Fruit fly (Drosophila melanogaster) whole organism, embryonic: Measurements from ENCODE around the gene CG9444.

Experiments used
- CG10543 ChIP-seq: fragments of 200-800 bp; sonication (Bioruptor generic); optimal IDR thresholded peaks from 3 replicates; lab custom pipeline; 2017; ENCODE audit warnings: missing biosample characterization, mild to moderate bottlenecking, missing genetic modification characterization, moderate library complexity
- CG10565 ChIP-seq: fragments of 200-800 bp; sonication (Bioruptor generic); optimal IDR thresholded peaks from 3 replicates; lab custom pipeline; 2016; ENCODE audit warnings: missing biosample characterization, mild to moderate bottlenecking, missing genetic modification characterization
- CG12942 ChIP-seq: fragments of 200-800 bp; sonication (Bioruptor generic); optimal IDR thresholded peaks from 3 replicates; lab custom pipeline; 2016; ENCODE audit warnings: missing biosample characterization, missing genetic modification characterization
- CG14667 ChIP-seq: fragments of 200-800 bp; sonication (Bioruptor generic); IDR thresholded peaks from 2 replicates; pipeline ENCODE4 v1.3.6; 2022; ENCODE audit warnings: missing biosample characterization, missing genetic modification characterization
- CG14965 ChIP-seq: fragments of 200-800 bp; sonication (Bioruptor generic); optimal IDR thresholded peaks from 2 replicates; lab custom pipeline; 2016; ENCODE audit warnings: missing biosample characterization, missing genetic modification characterization, borderline replicate concordance
- CG17612 ChIP-seq: fragments of 200-800 bp; sonication (Bioruptor generic); IDR thresholded peaks from 2 replicates; pipeline ENCODE4 v1.3.6; 2022; ENCODE audit warnings: missing biosample characterization, missing genetic modification characterization
- CG4282 ChIP-seq: fragments of 200-800 bp; sonication (Bioruptor generic); optimal IDR thresholded peaks from 2 replicates; lab custom pipeline; 2016; ENCODE audit warnings: missing biosample characterization, missing genetic modification characterization
- CG7372 ChIP-seq: fragments of 200-800 bp; sonication (Bioruptor generic); IDR thresholded peaks from 2 replicates; pipeline ENCODE4 v1.3.6; 2022; ENCODE audit warnings: missing biosample characterization, missing genetic modification characterization
- CG7786 ChIP-seq: fragments of 200-800 bp; sonication (Bioruptor generic); optimal IDR thresholded peaks from 2 replicates; lab custom pipeline; 2016; ENCODE audit warnings: missing biosample characterization, missing genetic modification characterization
- CG8478 ChIP-seq: fragments of >200 bp; optimal IDR thresholded peaks from 2 replicates; lab custom pipeline; 2018
- CG9876 ChIP-seq: fragments of 200-800 bp; sonication (Bioruptor generic); optimal IDR thresholded peaks from 2 replicates; lab custom pipeline; 2016; ENCODE audit warnings: missing biosample characterization, missing genetic modification characterization
- CoRest ChIP-seq: fragments of 200-800 bp; sonication (Bioruptor generic); optimal IDR thresholded peaks from 3 replicates; lab custom pipeline; 2018; ENCODE audit warnings: missing biosample characterization, mild to moderate bottlenecking, missing genetic modification characterization, moderate library complexity
- D19B ChIP-seq: fragments of 200-800 bp; sonication (Bioruptor generic); optimal IDR thresholded peaks from 2 replicates; lab custom pipeline; 2017; ENCODE audit warnings: missing biosample characterization, mild to moderate bottlenecking, missing genetic modification characterization
- Dll ChIP-seq: fragments of 200-800 bp; sonication (Bioruptor generic); IDR thresholded peaks from 4 replicates; pipeline ENCODE4 v1.3.6; 2022; ENCODE audit warnings: missing biosample characterization, missing genetic modification characterization; ENCODE audit not compliant: partially characterized antibody
- Fer1 ChIP-seq: fragments of 200-800 bp; sonication (Bioruptor generic); optimal IDR thresholded peaks from 2 replicates; lab custom pipeline; 2017; ENCODE audit warnings: missing biosample characterization, mild to moderate bottlenecking, missing genetic modification characterization
- HLH4C ChIP-seq: fragments of 200-800 bp; sonication (Bioruptor generic); IDR thresholded peaks from 3 replicates; pipeline ENCODE4 v1.3.6; 2022; ENCODE audit warnings: missing biosample characterization, missing genetic modification characterization; ENCODE audit not compliant: partially characterized antibody
- Hmx ChIP-seq: fragments of 200-800 bp; sonication (Bioruptor generic); optimal IDR thresholded peaks from 2 replicates; lab custom pipeline; 2016; ENCODE audit warnings: missing biosample characterization, missing genetic modification characterization
- MBD-R2 ChIP-seq: fragments of 200-800 bp; sonication (Bioruptor generic); IDR thresholded peaks from 2 replicates; pipeline ENCODE4 v1.3.6; 2022; ENCODE audit warnings: missing biosample characterization, missing genetic modification characterization
- Med ChIP-seq: fragments of 200-800 bp; sonication (Bioruptor generic); peaks from one replicate; lab custom pipeline; 2016; ENCODE audit warnings: missing biosample characterization, missing genetic modification characterization, mild to moderate bottlenecking, inconsistent platforms, moderate library complexity
- Mrtf ChIP-seq: fragments of 200-800 bp; sonication (Bioruptor generic); IDR thresholded peaks from 3 replicates; pipeline ENCODE4 v1.3.6; 2022; ENCODE audit warnings: missing biosample characterization, missing genetic modification characterization
- Oaz ChIP-seq: fragments of 200-800 bp; sonication (Bioruptor generic); IDR thresholded peaks from 2 replicates; pipeline ENCODE4 v1.3.6; 2022; ENCODE audit warnings: missing biosample characterization, missing genetic modification characterization
- Optix ChIP-seq: fragments of 200-800 bp; sonication (Bioruptor generic); IDR thresholded peaks from 3 replicates; pipeline ENCODE4 v1.3.6; 2022; ENCODE audit warnings: missing biosample characterization, missing genetic modification characterization
- Sin3A ChIP-seq: fragments of >200 bp; optimal IDR thresholded peaks from 2 replicates; lab custom pipeline; 2018
- Stat92E ChIP-seq, 3 experiments: fragments of >200 bp in 2 of 3; fragments of 200-800 bp in 1 of 3; sonication (Bioruptor generic) in 1 of 3; optimal IDR thresholded peaks; 2 replicates each; lab custom pipeline; 2017 to 2019; ENCODE audit warnings: missing biosample characterization in 3 of 3, missing genetic modification characterization in 3 of 3, mild to moderate bottlenecking in 1 of 3, moderate library complexity in 1 of 3
- TFAM ChIP-seq: fragments of 200-800 bp; sonication (Bioruptor generic); optimal IDR thresholded peaks from 2 replicates; lab custom pipeline; 2017; ENCODE audit warnings: missing biosample characterization, missing genetic modification characterization, inconsistent platforms
- Vsx1 ChIP-seq: fragments of 200-800 bp; sonication (Bioruptor generic); optimal IDR thresholded peaks from 2 replicates; lab custom pipeline; 2017; ENCODE audit warnings: missing biosample characterization, mild to moderate bottlenecking, missing genetic modification characterization, missing genetic modification reagents
- YL-1 ChIP-seq: fragments of 200-800 bp; sonication (Bioruptor generic); optimal IDR thresholded peaks from 3 replicates; lab custom pipeline; 2017; ENCODE audit warnings: missing biosample characterization, mild to moderate bottlenecking, missing genetic modification characterization
- aop ChIP-seq: fragments of 200-800 bp; sonication (Bioruptor generic); IDR thresholded peaks from 2 replicates; pipeline ENCODE4 v1.3.6; 2022; ENCODE audit warnings: missing biosample characterization, missing genetic modification characterization
- ara ChIP-seq: fragments of 200-800 bp; sonication (Bioruptor generic); IDR thresholded peaks from 2 replicates; pipeline ENCODE4 v1.3.6; 2022; ENCODE audit warnings: missing biosample characterization, missing genetic modification characterization
- cg ChIP-seq: fragments of 200-800 bp; sonication (Bioruptor generic); optimal IDR thresholded peaks from 3 replicates; lab custom pipeline; 2019; ENCODE audit warnings: missing biosample characterization, mild to moderate bottlenecking, missing genetic modification characterization, moderate library complexity
- chn ChIP-seq: fragments of 200-800 bp; sonication (Bioruptor generic); optimal IDR thresholded peaks from 2 replicates; lab custom pipeline; 2016; ENCODE audit warnings: missing biosample characterization, missing genetic modification characterization
- dysf ChIP-seq: fragments of 200-800 bp; sonication (Bioruptor generic); IDR thresholded peaks from 3 replicates; pipeline ENCODE4 v1.3.6; 2022; ENCODE audit warnings: missing biosample characterization, missing genetic modification characterization
- fd3F ChIP-seq: fragments of 200-800 bp; sonication (Bioruptor generic); optimal IDR thresholded peaks from 2 replicates; lab custom pipeline; 2018; ENCODE audit warnings: missing biosample characterization, mild to moderate bottlenecking, missing genetic modification characterization, moderate library complexity
- fu2 ChIP-seq: fragments of 200-800 bp; sonication (Bioruptor generic); optimal IDR thresholded peaks from 2 replicates; lab custom pipeline; 2016; ENCODE audit warnings: missing biosample characterization, missing genetic modification characterization
- gfzf ChIP-seq: fragments of 200-800 bp; sonication (Bioruptor generic); optimal IDR thresholded peaks from 2 replicates; lab custom pipeline; 2016; ENCODE audit warnings: missing biosample characterization, mild to moderate bottlenecking, missing genetic modification characterization, moderate library complexity
- grau ChIP-seq: fragments of 200-800 bp; optimal IDR thresholded peaks from 3 replicates; lab custom pipeline; 2019; ENCODE audit warnings: missing biosample characterization, mild to moderate bottlenecking, missing genetic modification characterization, moderate library complexity
- gsb ChIP-seq: fragments of 200-800 bp; sonication (Bioruptor generic); IDR thresholded peaks from 2 replicates; pipeline ENCODE4 v1.3.6; 2022; ENCODE audit warnings: missing biosample characterization, missing genetic modification characterization
- hb ChIP-seq: fragments of 200-800 bp; sonication (Bioruptor generic); IDR thresholded peaks from 3 replicates; pipeline ENCODE4 v1.3.6; 2022; ENCODE audit warnings: missing biosample characterization, missing genetic modification characterization; ENCODE audit not compliant: partially characterized antibody
- hth ChIP-seq: fragments of >200 bp; optimal IDR thresholded peaks from 2 replicates; lab custom pipeline; 2017; ENCODE audit warnings: inconsistent platforms
- jumu ChIP-seq: fragments of 200-800 bp; sonication (Bioruptor generic); optimal IDR thresholded peaks from 3 replicates; lab custom pipeline; 2016; ENCODE audit warnings: missing biosample characterization, missing genetic modification characterization
- lola ChIP-seq, 3 experiments: fragments of >200 bp in 2 of 3; fragments of 200-800 bp in 1 of 3; sonication (Bioruptor generic) in 1 of 3; optimal IDR thresholded peaks; 2 replicates each; lab custom pipeline; 2017 to 2019; ENCODE audit warnings: missing biosample characterization in 3 of 3, missing genetic modification characterization in 3 of 3, mild to moderate bottlenecking in 1 of 3, moderate library complexity in 1 of 3
- maf-S ChIP-seq: fragments of 200-800 bp; sonication (Bioruptor generic); optimal IDR thresholded peaks from 2 replicates; lab custom pipeline; 2016; ENCODE audit warnings: missing biosample characterization, missing genetic modification characterization
- mld ChIP-seq: fragments of 200-800 bp; sonication (Bioruptor generic); IDR thresholded peaks from 3 replicates; pipeline ENCODE4 v1.3.6; 2022; ENCODE audit warnings: missing biosample characterization, missing genetic modification characterization; ENCODE audit not compliant: partially characterized antibody
- onecut ChIP-seq: fragments of 200-800 bp; sonication (Bioruptor generic); IDR thresholded peaks from 2 replicates; pipeline ENCODE4 v1.3.6; 2022; ENCODE audit warnings: missing biosample characterization, missing genetic modification characterization
- sc ChIP-seq, 3 experiments: fragments of >200 bp in 2 of 3; fragments of 200-800 bp in 1 of 3; sonication (Bioruptor generic) in 1 of 3; optimal IDR thresholded peaks; 2 replicates in 2 of 3; 3 replicates in 1 of 3; lab custom pipeline; 2017; ENCODE audit warnings: mild to moderate bottlenecking in 1 of 3, missing biosample characterization in 1 of 3, missing genetic modification characterization in 1 of 3, missing genetic modification reagents in 1 of 3
- sd ChIP-seq: fragments of 200-800 bp; sonication (Bioruptor generic); optimal IDR thresholded peaks from 3 replicates; lab custom pipeline; 2018; ENCODE audit warnings: missing biosample characterization, mild to moderate bottlenecking, missing genetic modification characterization, moderate library complexity
- sens ChIP-seq: fragments of 200-800 bp; sonication (Bioruptor generic); peaks from one replicate; lab custom pipeline; 2016; ENCODE audit warnings: missing biosample characterization, missing genetic modification characterization
- sisA ChIP-seq: fragments of 200-800 bp; sonication (Bioruptor generic); IDR thresholded peaks from 2 replicates; pipeline ENCODE4 v1.3.6; 2022; ENCODE audit warnings: missing biosample characterization, missing genetic modification characterization
- sug ChIP-seq: fragments of 200-800 bp; optimal IDR thresholded peaks from 2 replicates; lab custom pipeline; 2019; ENCODE audit warnings: missing biosample characterization, mild to moderate bottlenecking, missing genetic modification characterization, moderate library complexity
- wek ChIP-seq: fragments of 200-800 bp; sonication (Bioruptor generic); optimal IDR thresholded peaks from 3 replicates; lab custom pipeline; 2018; ENCODE audit warnings: missing biosample characterization, mild to moderate bottlenecking, missing genetic modification characterization, moderate library complexity
- wor ChIP-seq: fragments of 200-800 bp; sonication (Bioruptor generic); IDR thresholded peaks from 2 replicates; pipeline ENCODE4 v1.3.6; 2022; ENCODE audit warnings: missing biosample characterization, missing genetic modification characterization
- zen2 ChIP-seq: fragments of 200-800 bp; sonication (Bioruptor generic); IDR thresholded peaks from 3 replicates; pipeline ENCODE4 v1.3.6; 2022; ENCODE audit warnings: missing biosample characterization, missing genetic modification characterization; ENCODE audit not compliant: partially characterized antibody

Gene CG9444

dm6 chr3R:9701148-9701703 lies 17.2 kb upstream of the CG9444 start (continued):
- TF ChIP-seq dysf (GFP tag; lab: Robert Waterston, UW) (no peak), CG10565 (no peak), chn (GFP tag; lab: Kevin White, UChicago) (no peak), Stat92E (GFP tag; optimal IDR thresholded peaks at IDR 0.05; lab: Kevin White, UChicago) (no peak), CG4282 (GFP tag; lab: Kevin White, UChicago) (no peak), CG14965 (GFP tag; lab: Kevin White, UChicago) (no peak), Oaz (GFP tag; lab: Robert Waterston, UW) (no peak), CG12942 (GFP tag; lab: Kevin White, UChicago) (peak; percentile 44), zen2 (GFP tag; lab: Robert Waterston, UW) (no peak), Mrtf (GFP tag; lab: Robert Waterston, UW) (no peak), YL-1 (GFP tag; lab: Kevin White, UChicago) (no peak), mld (no peak), sc (optimal IDR thresholded peaks at IDR 0.05; lab: Kevin White, UChicago) (no peak), sc (GFP tag; optimal IDR thresholded peaks at IDR 0.05; lab: Kevin White, UChicago) (no peak), HLH4C (GFP tag; lab: Robert Waterston, UW) (no peak), onecut (GFP tag; lab: Robert Waterston, UW) (no peak), CG14667 (GFP tag; lab: Robert Waterston, UW) (no peak), jumu (GFP tag; lab: Kevin White, UChicago) (no peak), aop (GFP tag; lab: Robert Waterston, UW) (no peak), Optix (GFP tag; lab: Robert Waterston, UW) (no peak), Vsx1 (GFP tag; lab: Kevin White, UChicago) (peak; percentile 22), sd (tag; lab: Kevin White, UChicago) (peak; percentile 79), CG8478 (lab: Kevin White, UChicago) (no peak), Sin3A (lab: Kevin White, UChicago) (no peak), hb (GFP tag; lab: Robert Waterston, UW) (no peak), hth (lab: Kevin White, UChicago) (no peak), lola (GFP tag; optimal IDR thresholded peaks at IDR 0.05; lab: Kevin White, UChicago) (no peak), CG7372 (GFP tag; lab: Robert Waterston, UW) (no peak), TFAM (no peak), wek (GFP tag; lab: Kevin White, UChicago) (peak; percentile 55), fu2 (no peak), gfzf (GFP tag; lab: Kevin White, UChicago) (no peak), fd3F (peak; percentile 51), CG9876 (GFP tag; lab: Kevin White, UChicago) (no peak), wor (GFP tag; lab: Robert Waterston, UW) (no peak), MBD-R2 (GFP tag; lab: Robert Waterston, UW) (no peak), CoRest (peak; percentile 27)
- TF ChIP-seq, all 482 proteins: peak for 101

DNA sequence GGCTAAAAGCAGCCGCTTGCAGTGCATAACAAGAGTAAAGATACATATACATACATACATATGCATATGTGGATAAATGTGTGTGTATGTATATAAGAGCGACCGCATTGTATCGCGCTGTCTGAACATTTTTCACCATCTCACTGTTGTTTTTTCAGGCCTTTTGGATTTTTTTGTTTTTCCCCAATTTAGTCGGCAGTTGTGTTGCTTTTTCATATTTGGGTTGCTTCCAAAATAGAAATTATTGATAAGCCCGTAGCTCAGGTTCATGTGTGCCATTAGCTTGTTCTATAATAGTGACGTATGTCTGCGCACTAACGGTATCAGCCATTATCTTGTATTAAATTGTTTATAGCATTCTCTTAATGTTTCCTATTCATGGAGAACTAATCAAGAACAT lies 16.4 kb upstream of the CG9444 start:
- no peak for TF ChIP-seq Fer1 (GFP tag; lab: Kevin White, UChicago)
- no peak for TF ChIP-seq ara (GFP tag; lab: Robert Waterston, UW)
- TF ChIP-seq D19B: no peak
- no peak for TF ChIP-seq CoRest
- TF ChIP-seq sens (GFP tag; lab: Kevin White, UChicago): peak; percentile 42
- peak; percentile 2 for TF ChIP-seq sug
- no peak for TF ChIP-seq maf-S (GFP tag; lab: Kevin White, UChicago)
- TF ChIP-seq grau (tag; lab: Kevin White, UChicago): no peak
- no peak for TF ChIP-seq CG17612
- peak; percentile 54 for TF ChIP-seq cg (GFP tag; lab: Kevin White, UChicago)
- no peak for TF ChIP-seq Hmx (GFP tag; lab: Kevin White, UChicago)
- TF ChIP-seq CG10543 (GFP tag; lab: Kevin White, UChicago): peak; percentile 20
- no peak for TF ChIP-seq gsb (GFP tag; lab: Robert Waterston, UW)
- no peak for TF ChIP-seq sisA (GFP tag; lab: Robert Waterston, UW)
- no peak for TF ChIP-seq Dll
- no peak for TF ChIP-seq CG7786
- peak; percentile 14 for TF ChIP-seq Med
- TF ChIP-seq YL-1 (GFP tag; lab: Kevin White, UChicago): no peak
